Fruit fly (Drosophila melanogaster) whole organism, wandering third instar larva: ENCODE data around the gene CG7968.

Experiments
- Dif ChIP-seq: fragments of 200-275, 200-300 bp; sonication (Bioruptor generic); optimal IDR thresholded peaks from 2 replicates; lab custom pipeline; 2018; ENCODE audit warnings: missing biosample characterization, missing genetic modification characterization; ENCODE audit not compliant: partially characterized antibody
- HLH106 ChIP-seq: fragments of 200-800 bp; optimal IDR thresholded peaks from 3 replicates; lab custom pipeline; 2019; ENCODE audit warnings: missing biosample characterization, mild to moderate bottlenecking, missing genetic modification characterization, moderate library complexity
- Hnf4 ChIP-seq: fragments of 200-800 bp; sonication (Bioruptor generic); optimal IDR thresholded peaks from 2 replicates; lab custom pipeline; 2016; ENCODE audit warnings: missing biosample characterization, mild to moderate bottlenecking, missing genetic modification characterization
- Hr78 ChIP-seq: fragments of >200 bp; optimal IDR thresholded peaks from 2 replicates; lab custom pipeline; 2017; ENCODE audit warnings: missing biosample characterization, missing genetic modification characterization
- Jra ChIP-seq: sonication (Bioruptor generic); optimal IDR thresholded peaks from 2 replicates; lab custom pipeline; 2016; ENCODE audit warnings: missing biosample characterization, missing genetic modification characterization
- Mio ChIP-seq: sonication (Bioruptor generic); optimal IDR thresholded peaks from 2 replicates; lab custom pipeline; 2016; ENCODE audit warnings: missing biosample characterization, missing genetic modification characterization
- Myc ChIP-seq: fragments of >200 bp; optimal IDR thresholded peaks from 2 replicates; lab custom pipeline; 2017
- OdsH ChIP-seq: fragments of 200-800 bp; sonication (Bioruptor generic); optimal IDR thresholded peaks from 2 replicates; lab custom pipeline; 2016; ENCODE audit warnings: missing biosample characterization, mild to moderate bottlenecking, missing genetic modification characterization
- Sp1 ChIP-seq: fragments of 200-800 bp; sonication (Bioruptor generic); optimal IDR thresholded peaks from 3 replicates; lab custom pipeline; 2019; ENCODE audit warnings: missing biosample characterization, mild to moderate bottlenecking, missing genetic modification characterization, moderate library complexity
- br ChIP-seq: fragments of 200-800 bp; sonication (Bioruptor generic); optimal IDR thresholded peaks from 2 replicates; lab custom pipeline; 2016; ENCODE audit warnings: missing biosample characterization, missing genetic modification characterization
- dsf ChIP-seq: sonication (Bioruptor generic); optimal IDR thresholded peaks from 2 replicates; lab custom pipeline; 2016; ENCODE audit warnings: missing biosample characterization, missing genetic modification characterization, borderline replicate concordance
- ey ChIP-seq: fragments of 200-800 bp; sonication (Bioruptor generic); optimal IDR thresholded peaks from 2 replicates; lab custom pipeline; 2016; ENCODE audit warnings: missing biosample characterization, missing genetic modification characterization
- foxo ChIP-seq, 2 experiments: fragments of 200-800 bp; sonication (Bioruptor generic); optimal IDR thresholded peaks; 2 replicates in 1 of 2; 3 replicates in 1 of 2; lab custom pipeline; 2016 to 2017; ENCODE audit warnings: missing biosample characterization in 2 of 2, missing genetic modification characterization in 2 of 2
- fru ChIP-seq: fragments of 200-800 bp; sonication (Bioruptor generic); optimal IDR thresholded peaks from 3 replicates; lab custom pipeline; 2016; ENCODE audit warnings: missing biosample characterization, mild to moderate bottlenecking, missing genetic modification characterization
- h ChIP-seq: fragments of 200-800 bp; sonication (Bioruptor generic); optimal IDR thresholded peaks from 3 replicates; lab custom pipeline; 2016; ENCODE audit warnings: missing biosample characterization, mild to moderate bottlenecking, missing genetic modification characterization
- jim ChIP-seq: fragments of 175-275, 200-325 bp; sonication (Bioruptor generic); optimal IDR thresholded peaks from 2 replicates; lab custom pipeline; 2016; ENCODE audit warnings: missing biosample characterization, mild to moderate bottlenecking, missing genetic modification characterization
- lola ChIP-seq: fragments of >200 bp; optimal IDR thresholded peaks from 2 replicates; lab custom pipeline; 2017; ENCODE audit warnings: missing biosample characterization, missing genetic modification characterization
- pan ChIP-seq: fragments of >200 bp; optimal IDR thresholded peaks from 2 replicates; lab custom pipeline; 2017
- psq ChIP-seq: fragments of 200-800 bp; sonication (Bioruptor generic); optimal IDR thresholded peaks from 3 replicates; lab custom pipeline; 2017; ENCODE audit warnings: missing biosample characterization, mild to moderate bottlenecking, missing genetic modification characterization, moderate library complexity
- rgr ChIP-seq: fragments of 200-800 bp; sonication (Bioruptor generic); optimal IDR thresholded peaks from 3 replicates; lab custom pipeline; 2016; ENCODE audit warnings: missing biosample characterization, mild to moderate bottlenecking, missing genetic modification characterization
- woc ChIP-seq: sonication (Bioruptor generic); optimal IDR thresholded peaks from 2 replicates; lab custom pipeline; 2016; ENCODE audit warnings: missing biosample characterization, mild to moderate bottlenecking, missing genetic modification characterization

The CG7968 gene

dm6 chr2L:13889934-13890333 lies 40.7 kb downstream of the CG7968 start:
- TF ChIP-seq rgr: no peak
- TF ChIP-seq Jra: no peak
- TF ChIP-seq lola (GFP tag; lab: Kevin White, UChicago): no peak

DNA sequence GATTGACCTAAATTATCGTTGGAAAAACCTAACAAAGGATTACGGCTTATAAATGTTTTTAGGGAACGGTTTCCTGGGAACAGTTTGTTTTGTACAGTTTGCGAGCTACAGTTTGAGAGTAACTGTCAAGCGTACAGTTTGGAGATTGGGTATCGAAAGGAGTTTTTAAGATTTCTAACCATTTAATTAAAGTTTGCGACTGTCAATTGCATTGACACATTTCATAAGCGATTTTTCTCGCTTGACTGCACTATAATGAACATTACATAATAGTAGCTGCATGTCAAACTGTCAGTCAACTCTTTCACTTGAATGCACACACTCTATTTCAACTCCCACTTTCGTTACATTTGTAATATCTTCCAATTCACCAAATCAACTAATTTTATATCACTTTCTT lies 43.6 kb downstream of the CG7968 start:
- TF ChIP-seq Myc (lab: Kevin White, UChicago) (peak; percentile 66), br (GFP tag; lab: Kevin White, UChicago) (no peak)

DNA sequence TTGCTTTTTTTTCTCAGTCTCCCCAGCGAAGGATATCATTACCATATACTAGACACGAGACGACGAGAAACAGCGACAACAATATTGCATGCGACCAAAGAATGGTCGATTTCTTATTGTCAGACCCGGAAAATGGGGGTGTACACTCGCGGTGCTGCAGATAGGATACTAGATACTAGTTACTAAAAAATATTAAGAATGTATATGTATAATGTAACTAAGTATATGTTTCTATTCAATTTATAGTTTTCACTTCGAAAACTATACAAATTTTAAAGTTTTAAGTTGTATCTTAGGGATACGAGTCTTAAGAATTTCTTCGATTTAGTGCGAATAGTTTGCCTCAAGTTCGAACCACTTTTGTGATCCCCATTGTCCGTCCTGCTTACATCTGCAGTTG lies 44.2 kb downstream of the CG7968 start:
- TF ChIP-seq Hnf4 (no peak), jim (no peak), lola (GFP tag; lab: Kevin White, UChicago) (no peak), h (peak; percentile 31), dsf (GFP tag; lab: Kevin White, UChicago) (no peak), Mio (GFP tag; lab: Kevin White, UChicago) (no peak), Jra (no peak), Sp1 (GFP tag; lab: Kevin White, UChicago) (peak; percentile 44), pan (lab: Kevin White, UChicago) (no peak), fru (GFP tag; lab: Kevin White, UChicago) (peak; percentile 24), OdsH (GFP tag; lab: Kevin White, UChicago) (peak; percentile 28), Hr78 (no peak), Myc (lab: Kevin White, UChicago) (no peak), HLH106 (tag; lab: Kevin White, UChicago) (peak; percentile 55), foxo (GFP tag; optimal IDR thresholded peaks at IDR 0.05; lab: Kevin White, UChicago) (peak in 1 of 2 experiments; percentile 49), woc (no peak), psq (GFP tag; lab: Kevin White, UChicago) (peak; percentile 25), ey (GFP tag; lab: Kevin White, UChicago) (peak; percentile 32), Dif (no peak)
